Worm (Caenorhabditis elegans) whole organism, L4/young adult: ENCODE results near the gene C43F9.11.

Experiments used
- W03F9.2 ChIP-seq: fragments of 150-350 bp; optimal IDR thresholded peaks from 2 replicates; lab custom pipeline; 2014; ENCODE audit warnings: missing biosample characterization, missing genetic modification characterization
- dao-5 ChIP-seq: sonication (generic microtip); optimal IDR thresholded peaks from 2 replicates; lab custom pipeline; 2016; ENCODE audit warnings: missing genotype, missing genetic modification characterization, moderate library complexity, missing compliant biosample characterization
- him-1 ChIP-seq: sonication (generic microtip); optimal IDR thresholded peaks from 2 replicates; lab custom pipeline; 2016; ENCODE audit warnings: missing genotype, missing genetic modification reagents, missing genetic modification characterization, missing compliant biosample characterization

DNA sequence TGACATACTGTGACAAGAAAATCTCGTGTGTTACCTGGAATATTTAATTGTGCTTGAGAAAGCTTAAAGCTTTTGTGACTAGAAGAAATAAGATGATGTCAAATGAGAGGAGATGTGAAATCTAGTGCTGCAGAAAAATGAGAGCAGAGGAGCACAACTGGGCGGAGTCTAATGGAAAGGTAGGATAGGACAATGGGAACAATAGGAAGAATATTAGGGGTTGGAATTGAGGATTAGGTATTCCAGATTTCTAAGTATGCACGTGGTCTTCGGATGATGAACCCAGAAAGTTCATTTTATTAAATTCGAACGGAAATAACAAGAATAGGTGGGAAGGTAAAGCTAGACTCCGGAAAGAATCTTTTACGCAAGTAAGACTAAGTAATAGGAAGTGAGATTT, 3.0 kb upstream of the C43F9.11 start, which contains the start of gene C43F9.7:
- TF ChIP-seq him-1, result no peak
- no peak for TF ChIP-seq W03F9.2 (tag; lab: Kevin White, UChicago)
- TF ChIP-seq dao-5 (tag; lab: Kevin White, UChicago), result no peak
